Fruit fly (Drosophila melanogaster) whole organism, embryonic: Measurements from ENCODE around the gene CG33093.

Experiments
- Asciz ChIP-seq: fragments of 200-800 bp; sonication (Bioruptor generic); optimal IDR thresholded peaks from 2 replicates; lab custom pipeline; 2017; ENCODE audit warnings: missing biosample characterization, mild to moderate bottlenecking, missing genetic modification characterization, missing genetic modification reagents
- Bdp1 ChIP-seq: fragments of 200-800 bp; sonication (Bioruptor generic); optimal IDR thresholded peaks from 3 replicates; lab custom pipeline; 2016; ENCODE audit warnings: missing biosample characterization, missing genetic modification characterization
- CG10959 ChIP-seq: fragments of 200-800 bp; sonication (Bioruptor generic); IDR thresholded peaks from 2 replicates; pipeline ENCODE4 v1.3.6; 2022; ENCODE audit warnings: missing biosample characterization, missing genetic modification characterization
- CG12071 ChIP-seq: fragments of 200-800 bp; sonication (Bioruptor generic); optimal IDR thresholded peaks from 3 replicates; lab custom pipeline; 2018; ENCODE audit warnings: missing biosample characterization, mild to moderate bottlenecking, missing genetic modification characterization
- CG12155 ChIP-seq: fragments of 200-800 bp; sonication (Bioruptor generic); optimal IDR thresholded peaks from 3 replicates; lab custom pipeline; 2016; ENCODE audit warnings: missing biosample characterization, missing genetic modification characterization
- CG12659 ChIP-seq: fragments of 200-800 bp; sonication (Bioruptor generic); optimal IDR thresholded peaks from 3 replicates; lab custom pipeline; 2017; ENCODE audit warnings: mild to moderate bottlenecking, missing biosample characterization, missing genetic modification reagents, missing genetic modification characterization
- CG13287 ChIP-seq: fragments of 200-800 bp; sonication (Bioruptor generic); IDR thresholded peaks from 2 replicates; pipeline ENCODE4 v1.3.6; 2022; ENCODE audit warnings: missing biosample characterization, missing genetic modification characterization; ENCODE audit not compliant: partially characterized antibody
- CG13624 ChIP-seq: fragments of 200-800 bp; sonication (Bioruptor generic); optimal IDR thresholded peaks from 2 replicates; lab custom pipeline; 2016; ENCODE audit warnings: missing biosample characterization, missing genetic modification characterization
- CG15011 ChIP-seq: fragments of 200-800 bp; sonication (Bioruptor generic); optimal IDR thresholded peaks from 3 replicates; lab custom pipeline; 2018; ENCODE audit warnings: missing biosample characterization, mild to moderate bottlenecking, missing genetic modification characterization
- CG2889 ChIP-seq: fragments of 200-800 bp; sonication (Bioruptor generic); IDR thresholded peaks from 3 replicates; pipeline ENCODE4 v1.3.6; 2022; ENCODE audit warnings: missing biosample characterization, missing genetic modification characterization
- CG3163 ChIP-seq: fragments of 200-800 bp; sonication (Bioruptor generic); optimal IDR thresholded peaks from 3 replicates; lab custom pipeline; 2016; ENCODE audit warnings: missing biosample characterization, missing genetic modification characterization
- CG32532 ChIP-seq: fragments of 200-800 bp; sonication (Bioruptor generic); IDR thresholded peaks from 2 replicates; pipeline ENCODE4 v1.3.6; 2022; ENCODE audit warnings: missing biosample characterization, missing genetic modification characterization
- CG32772 ChIP-seq: fragments of 200-800 bp; sonication (Bioruptor generic); IDR thresholded peaks from 2 replicates; pipeline ENCODE4 v1.3.6; 2022; ENCODE audit warnings: missing biosample characterization, missing genetic modification characterization
- CG42726 ChIP-seq: fragments of 200-800 bp; sonication (Bioruptor generic); IDR thresholded peaks from 2 replicates; pipeline ENCODE4 v1.3.6; 2022; ENCODE audit warnings: missing biosample characterization, missing genetic modification characterization; ENCODE audit not compliant: partially characterized antibody
- CG7745 ChIP-seq: fragments of 200-800 bp; sonication (Bioruptor generic); optimal IDR thresholded peaks from 2 replicates; lab custom pipeline; 2018; ENCODE audit warnings: missing biosample characterization, mild to moderate bottlenecking, missing genetic modification characterization, moderate library complexity
- CG7786 ChIP-seq: fragments of 200-800 bp; sonication (Bioruptor generic); optimal IDR thresholded peaks from 2 replicates; lab custom pipeline; 2016; ENCODE audit warnings: missing biosample characterization, missing genetic modification characterization
- CG7928 ChIP-seq: fragments of 200-800 bp; sonication (Bioruptor generic); optimal IDR thresholded peaks from 2 replicates; lab custom pipeline; 2017; ENCODE audit warnings: missing biosample characterization, mild to moderate bottlenecking, missing genetic modification characterization
- CG7963 ChIP-seq: fragments of 200-800 bp; sonication (Bioruptor generic); IDR thresholded peaks from 3 replicates; pipeline ENCODE4 v1.3.6; 2022; ENCODE audit warnings: missing biosample characterization, missing genetic modification characterization; ENCODE audit not compliant: partially characterized antibody
- CG8281 ChIP-seq: fragments of 200-800 bp; sonication (Bioruptor generic); optimal IDR thresholded peaks from 2 replicates; lab custom pipeline; 2018; ENCODE audit warnings: missing biosample characterization, mild to moderate bottlenecking, missing genetic modification characterization, moderate library complexity
- CG9437 ChIP-seq: fragments of 200-800 bp; sonication (Bioruptor generic); optimal IDR thresholded peaks from 2 replicates; lab custom pipeline; 2018; ENCODE audit warnings: missing biosample characterization, mild to moderate bottlenecking, missing genetic modification characterization
- CHES-1-like ChIP-seq: fragments of 200-800 bp; sonication (Bioruptor generic); optimal IDR thresholded peaks from 2 replicates; lab custom pipeline; 2016; ENCODE audit warnings: missing biosample characterization, missing genetic modification characterization
- CTCF ChIP-seq: fragments of 200-800 bp; sonication (Bioruptor generic); optimal IDR thresholded peaks from 2 replicates; lab custom pipeline; 2017; ENCODE audit warnings: missing biosample characterization, mild to moderate bottlenecking, missing genetic modification characterization, moderate library complexity
- D ChIP-seq, 2 experiments: fragments of 200-800 bp in 1 of 2; fragments of >200 bp in 1 of 2; sonication (Bioruptor generic) in 1 of 2; optimal IDR thresholded peaks; 2 replicates in 1 of 2; 3 replicates in 1 of 2; lab custom pipeline; 2017; ENCODE audit warnings: mild to moderate bottlenecking in 1 of 2, missing biosample characterization in 1 of 2, missing genetic modification characterization in 1 of 2, missing genetic modification reagents in 1 of 2
- Dek ChIP-seq: fragments of 200-800 bp; sonication (Bioruptor generic); optimal IDR thresholded peaks from 3 replicates; lab custom pipeline; 2019; ENCODE audit warnings: missing biosample characterization, mild to moderate bottlenecking, missing genetic modification characterization, moderate library complexity
- Hmx ChIP-seq: fragments of 200-800 bp; sonication (Bioruptor generic); optimal IDR thresholded peaks from 2 replicates; lab custom pipeline; 2016; ENCODE audit warnings: missing biosample characterization, missing genetic modification characterization
- Hsf ChIP-seq: fragments of 200-800 bp; sonication (Bioruptor generic); optimal IDR thresholded peaks from 3 replicates; lab custom pipeline; 2016; ENCODE audit warnings: missing biosample characterization, missing genetic modification characterization
- Jarid2 ChIP-seq: fragments of 200-800 bp; sonication (Bioruptor generic); optimal IDR thresholded peaks from 3 replicates; lab custom pipeline; 2017; ENCODE audit warnings: mild to moderate bottlenecking, missing biosample characterization, missing genetic modification reagents, missing genetic modification characterization
- Med ChIP-seq: fragments of 200-800 bp; sonication (Bioruptor generic); peaks from one replicate; lab custom pipeline; 2016; ENCODE audit warnings: missing biosample characterization, missing genetic modification characterization, mild to moderate bottlenecking, inconsistent platforms, moderate library complexity
- Myb ChIP-seq: fragments of 200-800 bp; sonication (Bioruptor generic); optimal IDR thresholded peaks from 2 replicates; lab custom pipeline; 2016; ENCODE audit warnings: missing biosample characterization, missing genetic modification characterization
- NC2α ChIP-seq: fragments of 200-800 bp; sonication (Bioruptor generic); optimal IDR thresholded peaks from 2 replicates; lab custom pipeline; 2016; ENCODE audit warnings: missing biosample characterization, missing genetic modification characterization
- Oaz ChIP-seq: fragments of 200-800 bp; sonication (Bioruptor generic); IDR thresholded peaks from 2 replicates; pipeline ENCODE4 v1.3.6; 2022; ENCODE audit warnings: missing biosample characterization, missing genetic modification characterization
- Opbp ChIP-seq: fragments of 200-800 bp; sonication (Bioruptor generic); IDR thresholded peaks from 3 replicates; pipeline ENCODE4 v1.3.6; 2022; ENCODE audit warnings: missing biosample characterization, missing genetic modification characterization; ENCODE audit not compliant: partially characterized antibody
- Rfx ChIP-seq: fragments of 200-800 bp; sonication (Bioruptor generic); IDR thresholded peaks from 2 replicates; pipeline ENCODE4 v1.3.6; 2022; ENCODE audit warnings: missing biosample characterization, missing genetic modification characterization
- Sry-δ ChIP-seq: fragments of 200-800 bp; sonication (Bioruptor generic); optimal IDR thresholded peaks from 2 replicates; lab custom pipeline; 2016; ENCODE audit warnings: missing biosample characterization, missing genetic modification characterization
- bbx ChIP-seq: fragments of 200-800 bp; sonication (Bioruptor generic); IDR thresholded peaks from 2 replicates; pipeline ENCODE4 v1.3.6; 2022; ENCODE audit warnings: missing biosample characterization, missing genetic modification characterization; ENCODE audit not compliant: partially characterized antibody
- bigmax ChIP-seq: fragments of 200-800 bp; sonication (Bioruptor generic); optimal IDR thresholded peaks from 2 replicates; lab custom pipeline; 2018; ENCODE audit warnings: missing biosample characterization, mild to moderate bottlenecking, missing genetic modification characterization
- da ChIP-seq: fragments of 200-800 bp; sonication (Bioruptor generic); optimal IDR thresholded peaks from 2 replicates; lab custom pipeline; 2016; ENCODE audit warnings: missing biosample characterization, missing genetic modification characterization
- danr ChIP-seq: fragments of 200-800 bp; sonication (Bioruptor generic); IDR thresholded peaks from 2 replicates; pipeline ENCODE4 v1.3.6; 2022; ENCODE audit warnings: missing biosample characterization, missing genetic modification characterization
- dm ChIP-seq: fragments of 200-800 bp; sonication (Bioruptor generic); optimal IDR thresholded peaks from 3 replicates; lab custom pipeline; 2016; ENCODE audit warnings: missing biosample characterization, missing genetic modification characterization
- dmrt99B ChIP-seq: fragments of 200-800 bp; sonication (Bioruptor generic); optimal IDR thresholded peaks from 2 replicates; lab custom pipeline; 2018; ENCODE audit warnings: missing biosample characterization, mild to moderate bottlenecking, missing genetic modification characterization, moderate library complexity
- hbn ChIP-seq: fragments of 200-800 bp; sonication (Bioruptor generic); IDR thresholded peaks from 2 replicates; pipeline ENCODE4 v1.3.6; 2022; ENCODE audit warnings: missing biosample characterization, missing genetic modification characterization; ENCODE audit not compliant: partially characterized antibody
- hth ChIP-seq: fragments of >200 bp; optimal IDR thresholded peaks from 2 replicates; lab custom pipeline; 2017; ENCODE audit warnings: inconsistent platforms
- jing ChIP-seq: fragments of 200-800 bp; sonication (Bioruptor generic); optimal IDR thresholded peaks from 2 replicates; lab custom pipeline; 2018; ENCODE audit warnings: missing biosample characterization, mild to moderate bottlenecking, missing genetic modification characterization
- lab ChIP-seq: fragments of 200-800 bp; sonication (Bioruptor generic); optimal IDR thresholded peaks from 3 replicates; lab custom pipeline; 2017; ENCODE audit warnings: missing biosample characterization, missing genetic modification characterization, mild to moderate bottlenecking, moderate library complexity, missing genetic modification reagents
- nom ChIP-seq: fragments of 200-800 bp; sonication (Bioruptor generic); optimal IDR thresholded peaks from 2 replicates; lab custom pipeline; 2017; ENCODE audit warnings: missing biosample characterization, missing genetic modification characterization, mild to moderate bottlenecking, moderate library complexity, missing genetic modification reagents
- rib ChIP-seq: fragments of 200-800 bp; sonication (Bioruptor generic); IDR thresholded peaks from 2 replicates; pipeline ENCODE4 v1.3.6; 2022; ENCODE audit warnings: missing biosample characterization, missing genetic modification characterization
- slbo ChIP-seq: fragments of 200-800 bp; sonication (Bioruptor generic); IDR thresholded peaks from 2 replicates; pipeline ENCODE4 v1.3.6; 2022; ENCODE audit warnings: missing biosample characterization, missing genetic modification characterization
- sob ChIP-seq: fragments of 200-800 bp; sonication (Bioruptor generic); IDR thresholded peaks from 2 replicates; pipeline ENCODE4 v1.3.6; 2022; ENCODE audit warnings: missing biosample characterization, missing genetic modification characterization
- sug ChIP-seq: fragments of 200-800 bp; optimal IDR thresholded peaks from 2 replicates; lab custom pipeline; 2019; ENCODE audit warnings: missing biosample characterization, mild to moderate bottlenecking, missing genetic modification characterization, moderate library complexity

Gene CG33093

dm6 chr3R:22524344-22525072 lies 7.2 kb downstream of the CG33093 start (continued):
- no peak for TF ChIP-seq CG7786 (GFP tag; lab: Kevin White, UChicago)
- no peak for TF ChIP-seq nom
- TF ChIP-seq Sry-δ: peak; percentile 9
- peak; percentile 21 for TF ChIP-seq CG7745 (tag; lab: Kevin White, UChicago)
- no peak for TF ChIP-seq hth (lab: Kevin White, UChicago)
- peak; percentile 36; the same call in 1 of the 2 replicates for TF ChIP-seq Rfx (GFP tag; lab: Robert Waterston, UW)
- no peak for TF ChIP-seq Hsf (GFP tag; lab: Kevin White, UChicago)
- no peak for TF ChIP-seq rib (GFP tag; lab: Robert Waterston, UW)
- TF ChIP-seq CG13624 (GFP tag; lab: Kevin White, UChicago): no peak
- peak; percentile 55 for TF ChIP-seq CG15011 (GFP tag; lab: Kevin White, UChicago)
- TF ChIP-seq bigmax: no peak
- TF ChIP-seq Dek (tag; lab: Kevin White, UChicago): no peak
- TF ChIP-seq bbx (GFP tag; lab: Robert Waterston, UW): no peak
- no peak for TF ChIP-seq CG7928 (GFP tag; lab: Kevin White, UChicago)
- TF ChIP-seq sug (tag; lab: Kevin White, UChicago): peak; percentile 65
- TF ChIP-seq Med: peak; percentile 94
- TF ChIP-seq CG12071 (GFP tag; lab: Kevin White, UChicago): peak; percentile 87
- TF ChIP-seq Hmx (GFP tag; lab: Kevin White, UChicago): no peak
- TF ChIP-seq Myb (GFP tag; lab: Kevin White, UChicago): no peak
- TF ChIP-seq Opbp (GFP tag; lab: Robert Waterston, UW): no peak
- no peak for TF ChIP-seq CG12155
- TF ChIP-seq CG32532 (GFP tag; lab: Robert Waterston, UW): peak; percentile 48; the same call in 1 of the 2 replicates
- peak; percentile 91 for TF ChIP-seq Asciz (GFP tag; lab: Kevin White, UChicago)
- TF ChIP-seq sob (GFP tag; lab: Robert Waterston, UW): no peak; the same call in 1 of the 2 replicates
- peak; percentile 25 for TF ChIP-seq NC2α (GFP tag; lab: Kevin White, UChicago)
- TF ChIP-seq CTCF (GFP tag; lab: Kevin White, UChicago): peak; percentile 41
- no peak for TF ChIP-seq hbn (GFP tag; lab: Robert Waterston, UW)
- TF ChIP-seq CG12659 (GFP tag; lab: Kevin White, UChicago): peak; percentile 56
- TF ChIP-seq Bdp1: peak; percentile 25
- TF ChIP-seq CG32772 (GFP tag; lab: Robert Waterston, UW): no peak
- TF ChIP-seq dm (GFP tag; lab: Kevin White, UChicago): peak; percentile 3
- TF ChIP-seq CG8281 (tag; lab: Kevin White, UChicago): peak; percentile 60
- peak; percentile 77 for TF ChIP-seq lab
- TF ChIP-seq CG42726: no peak
- no peak for TF ChIP-seq jing (GFP tag; lab: Kevin White, UChicago)
- TF ChIP-seq danr: peak; percentile 35; the same call in 1 of the 2 replicates
- peak; percentile 29 for TF ChIP-seq slbo (GFP tag; lab: Robert Waterston, UW)
- TF ChIP-seq CG9437: no peak
- no peak for TF ChIP-seq CG13287 (GFP tag; lab: Robert Waterston, UW)
- TF ChIP-seq CHES-1-like (GFP tag; lab: Kevin White, UChicago): peak; percentile 49
- no peak for TF ChIP-seq CG7963 (GFP tag; lab: Robert Waterston, UW)
- TF ChIP-seq Jarid2 (GFP tag; lab: Kevin White, UChicago): peak; percentile 39
- TF ChIP-seq dmrt99B: peak; percentile 69
- TF ChIP-seq CG10959 (GFP tag; lab: Robert Waterston, UW): no peak
- TF ChIP-seq CG2889 (GFP tag; lab: Robert Waterston, UW): no peak
- TF ChIP-seq Oaz (GFP tag; lab: Robert Waterston, UW): no peak; the same call in 1 of the 2 replicates
- no peak for TF ChIP-seq da (GFP tag; lab: Kevin White, UChicago)
- TF ChIP-seq CG3163 (GFP tag; lab: Kevin White, UChicago): peak; percentile 4
- no peak for TF ChIP-seq D (optimal IDR thresholded peaks at IDR 0.05; lab: Kevin White, UChicago)
- peak; percentile 51 for TF ChIP-seq D (GFP tag; optimal IDR thresholded peaks at IDR 0.05; lab: Kevin White, UChicago)
